Worm (Caenorhabditis elegans) whole organism, L1 larva: ENCODE measurements around the gene fip-2.
A peak's percentile ranks its signal among the peaks of the same experiment; 100 is the strongest.

ENCODE experiments used
- C04F5.9 ChIP-seq: sonication (generic microtip); optimal IDR thresholded peaks from 2 replicates; lab custom pipeline; 2016; ENCODE audit warnings: missing genetic modification characterization, missing compliant biosample characterization
- C16A3.4 ChIP-seq: fragments of 150-350 bp; optimal IDR thresholded peaks from 2 replicates; lab custom pipeline; 2014; ENCODE audit warnings: missing biosample characterization, missing genetic modification characterization
- C34B4.2 ChIP-seq: sonication (generic microtip); optimal IDR thresholded peaks from 2 replicates; lab custom pipeline; 2017; ENCODE audit warnings: mild to moderate bottlenecking, missing genetic modification characterization, missing compliant biosample characterization
- aha-1 ChIP-seq: fragments of 150-350 bp; optimal IDR thresholded peaks from 2 replicates; lab custom pipeline; 2014; ENCODE audit warnings: missing biosample characterization, missing genetic modification characterization
- alr-1 ChIP-seq: fragments of 200-800 bp; sonication (Bioruptor generic); optimal IDR thresholded peaks from 2 replicates; lab custom pipeline; 2018; ENCODE audit warnings: borderline replicate concordance, mild to moderate bottlenecking, missing genetic modification characterization, missing compliant biosample characterization
- aly-2 ChIP-seq: fragments of 150-350 bp; optimal IDR thresholded peaks from 2 replicates; lab custom pipeline; 2014; ENCODE audit warnings: missing biosample characterization, missing genetic modification characterization
- blmp-1 ChIP-seq: fragments of 150-350 bp; optimal IDR thresholded peaks from 2 replicates; lab custom pipeline; 2014; ENCODE audit warnings: missing biosample characterization, missing genetic modification characterization
- ceh-8 ChIP-seq: fragments of 200-800 bp; sonication (Bioruptor generic); optimal IDR thresholded peaks from 2 replicates; lab custom pipeline; 2018; ENCODE audit warnings: mild to moderate bottlenecking, missing genetic modification characterization, moderate library complexity, missing compliant biosample characterization
- dpl-1 ChIP-seq, 3 experiments: fragments of 150-350 bp in 2 of 3; sonication (generic microtip) in 1 of 3; optimal IDR thresholded peaks; 2 replicates each; lab custom pipeline; 2014 to 2017; ENCODE audit warnings: missing biosample characterization in 3 of 3, missing genetic modification characterization in 3 of 3, missing genetic modification reagents in 3 of 3
- efl-1 ChIP-seq, 4 experiments: fragments of 150-350 bp; optimal IDR thresholded peaks in 3 of 4; peaks in 1 of 4; 1 replicate in 1 of 4; 2 replicates in 3 of 4; lab custom pipeline; 2014; ENCODE audit warnings: missing biosample characterization in 2 of 4, missing genetic modification characterization in 2 of 4, missing genetic modification reagents in 2 of 4
- efl-3 ChIP-seq: fragments of 200-800 bp; sonication (Bioruptor generic); optimal IDR thresholded peaks from 2 replicates; lab custom pipeline; 2018; ENCODE audit warnings: mild to moderate bottlenecking, missing genetic modification characterization, missing compliant biosample characterization
- elt-2 ChIP-seq: sonication (generic microtip); optimal IDR thresholded peaks from 2 replicates; lab custom pipeline; 2016; ENCODE audit warnings: missing genetic modification characterization, mild to moderate bottlenecking, inconsistent platforms, missing compliant biosample characterization, missing genetic modification reagents
- elt-3 ChIP-seq, 6 experiments: fragments of 150-350 bp in 1 of 6; sonication (generic microtip); optimal IDR thresholded peaks; 2 replicates each; lab custom pipeline; 2017 to 2018; ENCODE audit warnings: missing biosample characterization in 6 of 6, missing genetic modification characterization in 6 of 6, inconsistent platforms in 1 of 6
- fkh-8 ChIP-seq: sonication (generic microtip); optimal IDR thresholded peaks from 2 replicates; lab custom pipeline; 2016; ENCODE audit warnings: mild to moderate bottlenecking, missing genetic modification characterization, missing compliant biosample characterization
- grh-1 ChIP-seq: fragments of 200-800 bp; sonication (Bioruptor generic); IDR thresholded peaks from 2 replicates; pipeline ENCODE4 v1.3.6; 2022; ENCODE audit warnings: missing genetic modification reagents, missing genetic modification characterization, missing compliant biosample characterization
- hlh-4 ChIP-seq: sonication (generic microtip); optimal IDR thresholded peaks from 2 replicates; lab custom pipeline; 2016; ENCODE audit warnings: mild to moderate bottlenecking, missing genetic modification characterization, missing compliant biosample characterization
- hpl-2 ChIP-seq: fragments of 150-350 bp; optimal IDR thresholded peaks from 2 replicates; lab custom pipeline; 2014; ENCODE audit warnings: missing biosample characterization, missing genetic modification reagents, missing genetic modification characterization
- irx-1 ChIP-seq: sonication (generic microtip); optimal IDR thresholded peaks from 2 replicates; lab custom pipeline; 2016; ENCODE audit warnings: missing genetic modification characterization, missing compliant biosample characterization
- jun-1 ChIP-seq: fragments of 150-350 bp; optimal IDR thresholded peaks from 2 replicates; lab custom pipeline; 2014; ENCODE audit warnings: missing biosample characterization, missing genetic modification reagents, missing genetic modification characterization
- lin-14 ChIP-seq: fragments of 200-800 bp; sonication (Bioruptor generic); optimal IDR thresholded peaks from 2 replicates; lab custom pipeline; 2018; ENCODE audit warnings: mild to moderate bottlenecking, missing genetic modification characterization, moderate library complexity, missing compliant biosample characterization
- lin-35 ChIP-seq, 2 experiments: fragments of 150-350 bp; optimal IDR thresholded peaks; 2 replicates each; lab custom pipeline; 2014; ENCODE audit warnings: missing biosample characterization in 2 of 2, missing genetic modification characterization in 2 of 2, missing genetic modification reagents in 2 of 2
- lir-3 ChIP-seq: sonication (generic microtip); optimal IDR thresholded peaks from 2 replicates; lab custom pipeline; 2016; ENCODE audit warnings: mild to moderate bottlenecking, missing genetic modification characterization, moderate library complexity, missing compliant biosample characterization; ENCODE audit not compliant: poor library complexity
- lsy-2 ChIP-seq, 2 experiments: fragments of 150-350 bp; optimal IDR thresholded peaks; 2 replicates each; lab custom pipeline; 2014; ENCODE audit warnings: missing biosample characterization in 2 of 2, missing genetic modification characterization in 2 of 2
- mab-9 ChIP-seq: fragments of 200-800 bp; sonication (Bioruptor generic); IDR thresholded peaks from 2 replicates; pipeline ENCODE4 v1.3.6; 2022; ENCODE audit warnings: missing genetic modification reagents, missing genetic modification characterization, missing compliant biosample characterization
- mdl-1 ChIP-seq, 2 experiments: fragments of 150-350 bp; optimal IDR thresholded peaks; 2 replicates each; lab custom pipeline; 2014 to 2017; ENCODE audit warnings: missing biosample characterization in 2 of 2, missing genetic modification characterization in 2 of 2, inconsistent platforms in 1 of 2
- mef-2 ChIP-seq: fragments of 150-350 bp; optimal IDR thresholded peaks from 2 replicates; lab custom pipeline; 2014; ENCODE audit warnings: missing biosample characterization, missing genetic modification characterization
- nhr-19 ChIP-seq: fragments of 200-800 bp; sonication (Bioruptor generic); conservative IDR thresholded peaks from 2 replicates; pipeline ENCODE4 v1.3.6; 2022; ENCODE audit warnings: missing genetic modification characterization, missing compliant biosample characterization
- nhr-20 ChIP-seq: sonication (generic microtip); optimal IDR thresholded peaks from 2 replicates; lab custom pipeline; 2016; ENCODE audit warnings: mild to moderate bottlenecking, missing genetic modification characterization, missing compliant biosample characterization
- nhr-28 ChIP-seq: fragments of 150-350 bp; optimal IDR thresholded peaks from 2 replicates; lab custom pipeline; 2014; ENCODE audit warnings: missing biosample characterization, missing genetic modification characterization
- nhr-47 ChIP-seq: sonication (generic microtip); optimal IDR thresholded peaks from 2 replicates; lab custom pipeline; 2016; ENCODE audit warnings: mild to moderate bottlenecking, missing genetic modification characterization, moderate library complexity, missing compliant biosample characterization
- nhr-71 ChIP-seq: sonication (generic microtip); optimal IDR thresholded peaks from 2 replicates; lab custom pipeline; 2016; ENCODE audit warnings: mild to moderate bottlenecking, missing genetic modification characterization, moderate library complexity, missing compliant biosample characterization
- nhr-77 ChIP-seq: fragments of 150-350 bp; optimal IDR thresholded peaks from 2 replicates; lab custom pipeline; 2014; ENCODE audit warnings: missing biosample characterization, missing genetic modification characterization
- nhr-84 ChIP-seq: sonication (generic microtip); optimal IDR thresholded peaks from 2 replicates; lab custom pipeline; 2017; ENCODE audit warnings: missing biosample characterization, missing genetic modification characterization
- nhr-85 ChIP-seq: sonication (generic microtip); peaks from one replicate; lab custom pipeline; 2016; ENCODE audit warnings: missing genetic modification characterization, inconsistent platforms, missing compliant biosample characterization
- pqm-1 ChIP-seq: sonication (generic microtip); optimal IDR thresholded peaks from 3 replicates; lab custom pipeline; 2017; ENCODE audit warnings: missing biosample characterization, missing genetic modification characterization
- rnt-1 ChIP-seq: sonication (generic microtip); optimal IDR thresholded peaks from 2 replicates; lab custom pipeline; 2016; ENCODE audit warnings: mild to moderate bottlenecking, missing genetic modification characterization, moderate library complexity, missing compliant biosample characterization
- skn-1 ChIP-seq: fragments of 150-350 bp; optimal IDR thresholded peaks from 2 replicates; lab custom pipeline; 2014; ENCODE audit warnings: missing biosample characterization, missing genetic modification characterization
- snu-23 ChIP-seq: sonication (generic microtip); optimal IDR thresholded peaks from 2 replicates; lab custom pipeline; 2016; ENCODE audit warnings: missing genetic modification characterization, missing compliant biosample characterization
- sox-4 ChIP-seq: sonication (generic microtip); optimal IDR thresholded peaks from 2 replicates; lab custom pipeline; 2016; ENCODE audit warnings: missing genetic modification characterization, missing compliant biosample characterization
- tbx-2 ChIP-seq: sonication (generic microtip); optimal IDR thresholded peaks from 2 replicates; lab custom pipeline; 2016; ENCODE audit warnings: missing genetic modification characterization, missing compliant biosample characterization
- tlp-1 ChIP-seq: fragments of 150-350 bp; optimal IDR thresholded peaks from 2 replicates; lab custom pipeline; 2014; ENCODE audit warnings: missing biosample characterization, missing genetic modification characterization
- vab-15 ChIP-seq: sonication (generic microtip); optimal IDR thresholded peaks from 2 replicates; lab custom pipeline; 2017; ENCODE audit warnings: missing genotype, mild to moderate bottlenecking, missing genetic modification characterization, missing compliant biosample characterization
- xbp-1 ChIP-seq: sonication (generic microtip); optimal IDR thresholded peaks from 2 replicates; lab custom pipeline; 2016; ENCODE audit warnings: missing genetic modification characterization, missing compliant biosample characterization
- zag-1 ChIP-seq: fragments of 150-350 bp; optimal IDR thresholded peaks from 2 replicates; lab custom pipeline; 2014; ENCODE audit warnings: missing biosample characterization, missing genetic modification characterization
- ztf-11 ChIP-seq, 2 experiments: sonication (generic microtip); optimal IDR thresholded peaks; 2 replicates each; lab custom pipeline; 2016 to 2017; ENCODE audit warnings: missing genetic modification characterization in 2 of 2, missing biosample characterization in 1 of 2, missing compliant biosample characterization in 1 of 2
- ztf-4 ChIP-seq: fragments of 150-350 bp; optimal IDR thresholded peaks from 2 replicates; lab custom pipeline; 2014; ENCODE audit warnings: missing biosample characterization, missing genetic modification characterization

The fip-2 gene

DNA sequence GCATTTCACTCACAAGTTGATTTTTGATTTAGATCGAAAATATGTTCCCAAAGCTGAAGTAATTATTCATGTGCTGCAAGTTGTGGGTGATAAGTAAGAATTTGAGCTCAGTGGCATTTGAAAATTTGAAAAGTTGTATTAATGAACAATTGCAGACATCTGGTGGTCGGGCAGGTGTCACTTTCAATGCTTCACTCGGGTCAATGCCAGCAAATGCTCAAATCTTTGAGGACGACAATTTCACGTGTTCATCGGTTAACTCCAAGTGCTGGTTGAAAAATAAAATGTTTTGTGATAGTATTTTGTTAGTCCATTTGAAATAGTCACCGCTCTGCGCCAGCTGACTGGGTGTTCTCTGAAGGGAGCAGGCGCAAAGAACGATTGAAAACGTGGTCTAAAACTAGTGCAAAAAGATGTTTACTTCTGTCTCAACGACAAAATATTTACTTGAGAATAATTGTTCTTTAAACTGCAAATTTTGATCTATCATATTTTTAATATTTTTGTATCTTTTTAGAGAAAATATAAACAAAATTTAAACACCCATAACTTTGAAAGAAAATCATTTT lies 26.4 kb downstream of the fip-2 start (continued):
- no peak for TF ChIP-seq alr-1 (tag; lab: Kevin White, UChicago)
- TF ChIP-seq efl-3 (GFP tag; lab: Kevin White, UChicago), result no peak
- no peak for TF ChIP-seq hlh-4 (tag; lab: Kevin White, UChicago)
- TF ChIP-seq ztf-11 (tag; optimal IDR thresholded peaks at IDR 0.05; lab: Kevin White, UChicago), result peak in 1 of 2 experiments; percentile 10

- TF ChIP-seq aha-1 (tag; lab: Kevin White, UChicago) (no peak), lin-35 (GFP tag; optimal IDR thresholded peaks at IDR 0.05; lab: Kevin White, UChicago) (peak in 1 of 2 experiments; percentile 14), skn-1 (tag; lab: Kevin White, UChicago) (peak; percentile 20), tbx-2 (no peak), nhr-28 (no peak), snu-23 (GFP tag; lab: Kevin White, UChicago) (no peak), pqm-1 (tag; lab: Kevin White, UChicago) (no peak), nhr-19 (GFP tag; lab: Robert Waterston, UW) (peak; percentile 80)
Observed at ce11 chrV:9094976-9095375, 27.2 kb downstream of the fip-2 start.

ce11 chrV:9095613-9096317 lies 28.0 kb downstream of the fip-2 start, which contains the start of gene F21C10.10:
TSS of gene F21C10.10 (plus strand) at chrV:9096267.
- TF ChIP-seq nhr-19 (GFP tag; lab: Robert Waterston, UW) (peak; percentile 96), ceh-8 (GFP tag; lab: Kevin White, UChicago) (no peak), fkh-8 (tag; lab: Kevin White, UChicago) (no peak), aly-2 (no peak), nhr-20 (tag; lab: Kevin White, UChicago) (peak; percentile 97), lin-14 (GFP tag; lab: Kevin White, UChicago) (peak; percentile 94), C34B4.2 (tag; lab: Kevin White, UChicago) (no peak), hpl-2 (GFP tag; lab: Kevin White, UChicago) (no peak), lin-35 (GFP tag; optimal IDR thresholded peaks at IDR 0.05; lab: Kevin White, UChicago) (peak; percentile 58 to 87), C04F5.9 (tag; lab: Kevin White, UChicago) (peak; percentile 14), lir-3 (no peak), lsy-2 (tag; optimal IDR thresholded peaks at IDR 0.05; lab: Kevin White, UChicago) (peak; percentile 70 to 74), dpl-1 (GFP tag; optimal IDR thresholded peaks at IDR 0.05; lab: Kevin White, UChicago) (peak; percentile 4 to 55 (median 46)), mab-9 (GFP tag; lab: Robert Waterston, UW) (0 out of 2 replicates have a peak, but pooled peaks have one; percentile 7), sox-4 (no peak), mdl-1 (tag; optimal IDR thresholded peaks at IDR 0.05; lab: Kevin White, UChicago) (peak in 1 of 2 experiments; percentile 98), nhr-85 (peak; percentile 99), xbp-1 (peak; percentile 53), C16A3.4 (tag; lab: Kevin White, UChicago) (peak; percentile 75), elt-2 (tag; lab: Kevin White, UChicago) (peak; percentile 83), nhr-84 (tag; lab: Kevin White, UChicago) (no peak), ztf-4 (tag; lab: Kevin White, UChicago) (peak; percentile 65), blmp-1 (tag; lab: Kevin White, UChicago) (peak; percentile 83), irx-1 (tag; lab: Kevin White, UChicago) (peak; percentile 69), efl-1 (optimal IDR thresholded peaks at IDR 0.05; lab: Kevin White, UChicago) (peak; percentile 46 to 51), efl-1 (GFP tag; optimal IDR thresholded peaks at IDR 0.05 in 1 of 2; lab: Kevin White, UChicago) (peak; percentile 28 to 95), rnt-1 (tag; lab: Kevin White, UChicago) (peak; percentile 67), nhr-71 (tag; lab: Kevin White, UChicago) (peak; percentile 94), snu-23 (GFP tag; lab: Kevin White, UChicago) (peak; percentile 90), grh-1 (GFP tag; lab: Robert Waterston, UW) (peak; percentile 67), tlp-1 (tag; lab: Kevin White, UChicago) (no peak), mef-2 (tag; lab: Kevin White, UChicago) (no peak), nhr-77 (peak; percentile 36), jun-1 (tag; lab: Kevin White, UChicago) (peak; percentile 41), zag-1 (no peak), vab-15 (no peak), elt-3 (tag; optimal IDR thresholded peaks at IDR 0.05; lab: Kevin White, UChicago) (peak in 3 of 6 experiments; percentile 59 to 91 (median 81)), nhr-47 (tag; lab: Kevin White, UChicago) (peak; percentile 70)
